Worm (Caenorhabditis elegans) whole organism, L1 larva: ENCODE measurements around the gene ccdc-149.

ENCODE experiments used
- blmp-1 ChIP-seq: fragments of 150-350 bp; optimal IDR thresholded peaks from 2 replicates; lab custom pipeline; 2014; ENCODE audit warnings: missing biosample characterization, missing genetic modification characterization
- ceh-82 ChIP-seq, 3 experiments: fragments of 150-350 bp in 1 of 3; sonication (generic microtip) in 2 of 3; optimal IDR thresholded peaks; 2 replicates each; lab custom pipeline; 2014 to 2017; ENCODE audit warnings: missing biosample characterization in 3 of 3, missing genetic modification characterization in 3 of 3
- lin-13 ChIP-seq: fragments of 150-350 bp; optimal IDR thresholded peaks from 2 replicates; lab custom pipeline; 2014; ENCODE audit warnings: missing biosample characterization, missing genetic modification reagents, missing genetic modification characterization
- mep-1 ChIP-seq: fragments of 150-350 bp; optimal IDR thresholded peaks from 2 replicates; lab custom pipeline; 2014; ENCODE audit warnings: missing biosample characterization, missing genetic modification characterization
- nhr-71 ChIP-seq: sonication (generic microtip); optimal IDR thresholded peaks from 2 replicates; lab custom pipeline; 2016; ENCODE audit warnings: mild to moderate bottlenecking, missing genetic modification characterization, moderate library complexity, missing compliant biosample characterization
- pqm-1 ChIP-seq: sonication (generic microtip); optimal IDR thresholded peaks from 3 replicates; lab custom pipeline; 2017; ENCODE audit warnings: missing biosample characterization, missing genetic modification characterization
- skn-1 ChIP-seq: fragments of 150-350 bp; optimal IDR thresholded peaks from 2 replicates; lab custom pipeline; 2014; ENCODE audit warnings: missing biosample characterization, missing genetic modification characterization
- zag-1 ChIP-seq: fragments of 150-350 bp; optimal IDR thresholded peaks from 2 replicates; lab custom pipeline; 2014; ENCODE audit warnings: missing biosample characterization, missing genetic modification characterization

DNA sequence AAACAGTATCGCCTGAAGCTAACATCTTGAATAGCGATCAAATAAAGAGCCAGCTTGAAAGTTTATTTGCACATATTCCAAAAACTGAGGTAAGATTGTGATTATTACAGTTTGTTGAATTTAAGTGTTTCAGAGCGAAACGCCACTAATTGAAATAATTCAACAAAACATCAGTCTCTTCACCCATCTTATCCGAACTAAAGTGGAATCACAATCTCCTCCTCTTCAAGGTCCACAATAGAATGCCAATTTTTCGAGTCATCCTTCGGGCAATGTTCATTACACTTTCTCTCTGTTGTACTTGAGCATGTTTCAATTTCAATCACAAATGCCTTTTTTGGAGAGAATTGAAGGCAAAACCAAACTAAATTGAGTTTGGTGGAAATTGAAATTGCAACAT is 27.2 kb downstream of the ccdc-149 start:
- no peak for TF ChIP-seq pqm-1 (tag; lab: Kevin White, UChicago)
- TF ChIP-seq ceh-82 (tag; optimal IDR thresholded peaks at IDR 0.05; lab: Kevin White, UChicago) = no peak
- TF ChIP-seq blmp-1 = no peak
- TF ChIP-seq skn-1 = no peak
- TF ChIP-seq zag-1 (tag; lab: Kevin White, UChicago) = no peak
- TF ChIP-seq mep-1 = no peak
- TF ChIP-seq nhr-71 (tag; lab: Kevin White, UChicago) = no peak
- no peak for TF ChIP-seq lin-13 (GFP tag; lab: Kevin White, UChicago)
